Worm (Caenorhabditis elegans): ENCODE measurements around the gene T27E7.5.

The T27E7.5 gene

DNA sequence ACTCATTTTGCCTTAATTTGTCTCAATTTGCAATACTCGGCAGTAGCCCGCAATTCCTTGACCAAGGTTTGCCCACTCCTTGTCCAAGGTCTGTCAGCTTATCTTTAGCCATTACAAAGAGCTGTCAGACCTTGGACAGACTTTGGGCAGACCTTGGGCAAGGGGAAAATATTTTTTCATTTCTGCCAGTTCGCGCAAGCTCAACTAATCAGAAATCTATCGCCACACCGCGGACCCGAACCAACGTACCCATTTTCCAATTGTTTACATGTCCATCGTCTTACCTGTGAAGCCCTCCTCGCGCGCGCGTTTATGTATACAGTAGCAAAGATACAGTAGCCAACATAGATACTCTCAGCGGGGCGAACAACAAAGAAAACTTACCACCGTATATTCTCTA lies 21.8 kb upstream of the T27E7.5 start:
- no peak for TF ChIP-seq rpc-1 (optimal IDR thresholded peaks at IDR 0.05)
- peak; percentile 37 for TF ChIP-seq rpc-1 (tag; optimal IDR thresholded peaks at IDR 0.05)
- TF ChIP-seq snpc-4 (GFP tag; optimal IDR thresholded peaks at IDR 0.05) = no peak
- peak in 1 of 4 experiments; percentile 74 for TF ChIP-seq snpc-4 (tag; optimal IDR thresholded peaks at IDR 0.05)
- TF ChIP-seq let-607 (tag; optimal IDR thresholded peaks at IDR 0.05) = no peak
- no peak for TF ChIP-seq ZK185.1 (tag; optimal IDR thresholded peaks at IDR 0.05; ENCODE audit: poor library complexity, severe bottlenecking)
- TF ChIP-seq attf-6 (GFP tag; IDR thresholded peaks at IDR 0.05) = 0 out of 2 replicates have a peak, but pooled peaks have one; percentile 12
- no peak for TF ChIP-seq somi-1 (GFP tag; optimal IDR thresholded peaks at IDR 0.05)
- TF ChIP-seq die-1 (tag; optimal IDR thresholded peaks at IDR 0.05) = no peak
- TF ChIP-seq attf-5 (GFP tag; optimal IDR thresholded peaks at IDR 0.05) = no peak
- TF ChIP-seq cebp-2 (GFP tag; IDR thresholded peaks at IDR 0.05) = 0 out of 2 replicates have a peak, but pooled peaks have one; percentile 49

- TF ChIP-seq ccch-3 (GFP tag; optimal IDR thresholded peaks at IDR 0.05) (no peak), snpc-1.3 (tag; optimal IDR thresholded peaks at IDR 0.05; ENCODE audit: insufficient read depth) (no peak), F55B11.4 (tag; optimal IDR thresholded peaks at IDR 0.05; ENCODE audit: borderline replicate concordance, insufficient read depth) (no peak)
These were observed 17.5 kb upstream of the T27E7.5 start, which contains the start of the genes Y57G11A.2 and T27E7.1 for ce11 chrIV:14519423-14519822. Gene Y57G11A.2, minus strand, starts transcription at chrIV:14519523. Gene T27E7.1, plus strand, starts transcription at chrIV:14519759.

DNA sequence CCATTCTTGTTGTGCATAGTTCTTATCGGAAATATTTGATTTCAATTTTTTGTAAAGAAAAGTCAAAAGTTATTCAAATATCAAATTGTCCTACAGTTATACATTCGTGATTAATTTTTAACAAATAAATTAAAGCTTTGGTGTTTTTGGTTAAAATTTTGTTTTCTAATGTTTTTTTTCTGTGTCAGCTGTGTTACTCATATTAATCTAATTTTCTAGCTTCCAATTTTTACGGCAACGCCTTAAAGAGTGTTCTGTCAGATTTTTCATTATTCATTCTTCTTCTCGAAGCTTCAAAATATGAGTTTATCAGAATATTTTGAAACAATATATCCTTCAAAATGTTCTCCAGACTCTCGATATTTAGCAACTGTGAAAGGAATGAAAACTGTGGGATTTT lies 13.4 kb upstream of the T27E7.5 start, which contains the start of gene srh-63:
TSS of gene srh-63 (plus strand) at position 301 of the 400 bp plus-strand sequence.
- TF ChIP-seq mes-4 (tag; optimal IDR thresholded peaks at IDR 0.05) (no peak), C17E4.6 (GFP tag; IDR thresholded peaks at IDR 0.05) (no peak), F55B11.4 (tag; optimal IDR thresholded peaks at IDR 0.05; ENCODE audit: borderline replicate concordance, insufficient read depth) (no peak), fkh-3 (tag; optimal IDR thresholded peaks at IDR 0.05) (no peak), D2030.7 (GFP tag; IDR thresholded peaks at IDR 0.05) (no peak), K11D2.4 (GFP tag; IDR thresholded peaks at IDR 0.05) (no peak), cebp-2 (GFP tag; IDR thresholded peaks at IDR 0.05) (no peak), tbp1 (GFP tag; optimal IDR thresholded peaks at IDR 0.05) (no peak), him-1 (tag; optimal IDR thresholded peaks at IDR 0.05) (no peak), nfya-2 (GFP tag; IDR thresholded peaks at IDR 0.05) (no peak), aptf-2 (GFP tag; conservative IDR thresholded peaks at IDR 0.05) (no peak), Y53F4B.3 (GFP tag; IDR thresholded peaks at IDR 0.05) (no peak), ztf-26 (tag; optimal IDR thresholded peaks at IDR 0.05) (no peak), rec-8 (tag; optimal IDR thresholded peaks at IDR 0.05) (no peak), attf-5 (GFP tag; optimal IDR thresholded peaks at IDR 0.05) (no peak)

ce11 chrIV:14525272-14526162 lies 11.4 kb upstream of the T27E7.5 start:
- TF ChIP-seq attf-3 (GFP tag; conservative IDR thresholded peaks at IDR 0.05) (peak; percentile 48; the same call in 1 of the 2 replicates), lsl-1 (GFP tag; optimal IDR thresholded peaks at IDR 0.05) (peak; percentile 44), ceh-100 (GFP tag; IDR thresholded peaks at IDR 0.05) (peak; percentile 87), Y53G8AR.9 (GFP tag; conservative IDR thresholded peaks at IDR 0.05) (peak; percentile 86), snpc-3.4 (tag; optimal IDR thresholded peaks at IDR 0.05) (peak; percentile 16), B0019.2 (GFP tag; conservative IDR thresholded peaks at IDR 0.05) (peak; percentile 39; the same call in 1 of the 2 replicates), madf-3 (GFP tag; IDR thresholded peaks at IDR 0.05) (peak; percentile 75; the same call in 1 of the 2 replicates), tbp1 (GFP tag; optimal IDR thresholded peaks at IDR 0.05) (peak; percentile 68), snpc-1.1 (tag; optimal IDR thresholded peaks at IDR 0.05; ENCODE audit: insufficient read depth) (peak; percentile 81), egrh-3 (GFP tag; IDR thresholded peaks at IDR 0.05) (peak; percentile 45; the same call in 1 of the 2 replicates), Y53F4B.3 (GFP tag; IDR thresholded peaks at IDR 0.05) (peak; percentile 43; the same call in 1 of the 2 replicates), mcd-1 (GFP tag; IDR thresholded peaks at IDR 0.05) (peak; percentile 66), B0336.3 (GFP tag; IDR thresholded peaks at IDR 0.05) (peak; percentile 52; the same call in 1 of the 2 replicates), hmg-20 (GFP tag; IDR thresholded peaks at IDR 0.05) (peak; percentile 56; the same call in 1 of the 2 replicates), ztf-25 (GFP tag; IDR thresholded peaks at IDR 0.05) (0 out of 2 replicates have a peak, but pooled peaks have one; percentile 25), C17E4.6 (GFP tag; IDR thresholded peaks at IDR 0.05) (peak; percentile 73; the same call in 1 of the 2 replicates), F33H1.4 (GFP tag; IDR thresholded peaks at IDR 0.05) (peak; percentile 63)

Data from whole organism, young adult.